Worm (Caenorhabditis elegans) whole organism, L2 larva: Measurements from ENCODE around the gene grd-12.

ENCODE experiments used
- ama-1 ChIP-seq: fragments of 150-350 bp; optimal IDR thresholded peaks from 2 replicates; lab custom pipeline; 2018; ENCODE audit warnings: inconsistent platforms
- ceh-82 ChIP-seq: fragments of 150-350 bp; optimal IDR thresholded peaks from 2 replicates; lab custom pipeline; 2014; ENCODE audit warnings: missing biosample characterization, missing genetic modification characterization
- lin-11 ChIP-seq: fragments of 150-350 bp; sonication (generic microtip); optimal IDR thresholded peaks from 2 replicates; lab custom pipeline; 2014; ENCODE audit warnings: missing biosample characterization, missing genetic modification characterization, inconsistent platforms, mixed read lengths
- lin-13 ChIP-seq: fragments of 150-350 bp; optimal IDR thresholded peaks from 2 replicates; lab custom pipeline; 2014; ENCODE audit warnings: missing biosample characterization, missing genetic modification reagents, missing genetic modification characterization
- nhr-23 ChIP-seq: fragments of 150-350 bp; optimal IDR thresholded peaks from 2 replicates; lab custom pipeline; 2014; ENCODE audit warnings: missing biosample characterization, missing genetic modification reagents, missing genetic modification characterization
- peb-1 ChIP-seq: fragments of 150-350 bp; optimal IDR thresholded peaks from 2 replicates; lab custom pipeline; 2014; ENCODE audit warnings: missing biosample characterization, missing genetic modification characterization
- ztf-4 ChIP-seq: fragments of 150-350 bp; optimal IDR thresholded peaks from 2 replicates; lab custom pipeline; 2014; ENCODE audit warnings: missing biosample characterization, missing genetic modification characterization

- no peak for TF ChIP-seq peb-1 (tag; lab: Kevin White, UChicago)
- TF ChIP-seq ztf-4 (tag; lab: Kevin White, UChicago): no peak
- no peak for TF ChIP-seq lin-11 (tag; lab: Kevin White, UChicago)
- TF ChIP-seq ama-1 (lab: Kevin White, UChicago): no peak
- no peak for TF ChIP-seq nhr-23 (tag; lab: Kevin White, UChicago)
- TF ChIP-seq lin-13 (GFP tag; lab: Kevin White, UChicago): no peak
- no peak for TF ChIP-seq ceh-82 (tag; lab: Kevin White, UChicago)
Measured at ce11 chrV:14971136-14971535, 7.2 kb upstream of the grd-12 start, which contains the start of gene nlp-59.
